Fruit fly (Drosophila melanogaster) whole organism, adult: ENCODE results near the gene CG42395.

ENCODE experiments used
- CG12768 ChIP-seq: fragments of 200-800 bp; sonication (Bioruptor generic); optimal IDR thresholded peaks from 2 replicates; lab custom pipeline; 2017; ENCODE audit warnings: missing biosample characterization, missing genetic modification characterization, mild to moderate bottlenecking, moderate library complexity, missing genetic modification reagents
- CG7101 ChIP-seq: fragments of 200-800 bp; sonication (Bioruptor generic); optimal IDR thresholded peaks from 2 replicates; lab custom pipeline; 2018; ENCODE audit warnings: missing biosample characterization, mild to moderate bottlenecking, missing genetic modification characterization, moderate library complexity
- Hr96 ChIP-seq: fragments of 200-800 bp; sonication (Bioruptor generic); optimal IDR thresholded peaks from 2 replicates; lab custom pipeline; 2016; ENCODE audit warnings: missing biosample characterization, missing genetic modification characterization
- bab1 ChIP-seq: fragments of 200-800 bp; sonication (Bioruptor generic); optimal IDR thresholded peaks from 3 replicates; lab custom pipeline; 2019; ENCODE audit warnings: missing biosample characterization, mild to moderate bottlenecking, missing genetic modification characterization, moderate library complexity
- ovo ChIP-seq: fragments of 200-800 bp; sonication (Bioruptor generic); optimal IDR thresholded peaks from 2 replicates; lab custom pipeline; 2016; ENCODE audit warnings: missing biosample characterization, missing genetic modification characterization
- pad ChIP-seq: fragments of 200-800 bp; sonication (Bioruptor generic); optimal IDR thresholded peaks from 3 replicates; lab custom pipeline; 2017; ENCODE audit warnings: missing biosample characterization, missing genetic modification characterization, mild to moderate bottlenecking, moderate library complexity, missing genetic modification reagents

DNA sequence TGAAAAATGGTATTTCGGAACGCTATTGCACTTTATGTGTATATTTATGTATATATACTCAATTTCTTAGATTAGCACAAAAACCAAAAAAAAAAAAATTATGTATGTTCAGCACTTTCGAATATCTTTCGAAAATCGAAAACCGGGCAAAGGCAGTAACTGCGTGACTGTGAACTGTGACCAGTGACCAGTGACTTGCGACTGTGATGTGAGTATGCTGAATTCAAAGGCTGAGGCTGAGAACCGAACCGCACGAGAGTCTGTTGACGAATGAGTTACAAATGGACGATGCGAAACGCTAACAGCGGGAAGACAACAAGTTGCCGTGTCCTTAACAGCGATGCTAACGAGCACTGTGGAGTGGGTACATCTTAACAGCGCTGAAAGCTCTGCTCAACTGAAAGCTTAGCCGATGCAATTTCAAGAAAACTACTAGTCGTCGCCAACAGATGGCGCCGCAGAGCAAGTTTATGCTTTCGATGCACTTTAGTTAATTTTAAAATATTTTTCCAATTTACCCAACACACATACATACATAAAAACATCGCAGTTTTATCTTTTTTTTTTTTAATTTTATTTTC lies 25.4 kb downstream of the CG42395 start, which contains the start of gene CG32700:
- TF ChIP-seq ovo (no peak), CG7101 (tag; lab: Kevin White, UChicago) (peak; percentile 16), CG12768 (GFP tag; lab: Kevin White, UChicago) (no peak), bab1 (GFP tag; lab: Kevin White, UChicago) (peak; percentile 0), pad (GFP tag; lab: Kevin White, UChicago) (no peak), Hr96 (GFP tag; lab: Kevin White, UChicago) (no peak)
